Worm (Caenorhabditis elegans) whole organism, L4/young adult: Measurements from ENCODE around the gene C02F4.5.

ENCODE experiments used
- W03F9.2 ChIP-seq: fragments of 150-350 bp; optimal IDR thresholded peaks from 2 replicates; lab custom pipeline; 2014; ENCODE audit warnings: missing biosample characterization, missing genetic modification characterization
- dao-5 ChIP-seq: sonication (generic microtip); optimal IDR thresholded peaks from 2 replicates; lab custom pipeline; 2016; ENCODE audit warnings: missing genotype, missing genetic modification characterization, moderate library complexity, missing compliant biosample characterization
- him-1 ChIP-seq: sonication (generic microtip); optimal IDR thresholded peaks from 2 replicates; lab custom pipeline; 2016; ENCODE audit warnings: missing genotype, missing genetic modification reagents, missing genetic modification characterization, missing compliant biosample characterization

DNA sequence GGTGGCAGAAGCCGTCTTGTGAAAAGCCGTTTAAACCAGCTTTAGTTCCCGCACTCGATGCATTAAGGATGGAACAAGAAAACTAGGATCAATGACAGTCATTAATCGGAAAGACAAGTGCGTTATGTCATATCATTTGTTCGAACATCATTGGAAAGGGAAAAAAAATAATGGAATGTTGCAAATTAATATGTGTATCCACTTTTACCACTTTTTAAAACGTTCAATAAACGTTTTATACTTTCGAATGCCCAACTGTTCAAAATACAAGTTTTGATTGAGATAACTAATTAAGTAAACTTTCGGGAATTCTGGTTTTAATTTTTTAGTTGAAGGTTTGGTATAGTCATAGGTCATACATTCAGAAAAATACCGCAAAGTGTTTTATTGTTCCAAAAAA, 8.8 kb downstream of the C02F4.5 start, which contains the start of gene C02F4.4:
- TF ChIP-seq him-1 (tag; lab: Kevin White, UChicago) (no peak), dao-5 (tag; lab: Kevin White, UChicago) (no peak), W03F9.2 (tag; lab: Kevin White, UChicago) (no peak)
